Fruit fly (Drosophila melanogaster) whole organism, embryonic: ENCODE results near the gene CG5043.

Experiments used
- ATbp ChIP-seq: fragments of 200-800 bp; sonication (Bioruptor generic); optimal IDR thresholded peaks from 2 replicates; lab custom pipeline; 2017; ENCODE audit warnings: missing biosample characterization, mild to moderate bottlenecking, missing genetic modification characterization, missing genetic modification reagents
- Adf1 ChIP-seq: fragments of 200-800 bp; sonication (Bioruptor generic); IDR thresholded peaks from 2 replicates; pipeline ENCODE4 v1.3.6; 2022; ENCODE audit warnings: missing biosample characterization, missing genetic modification characterization
- CG11247 ChIP-seq: fragments of 200-800 bp; sonication (Bioruptor generic); IDR thresholded peaks from 2 replicates; pipeline ENCODE4 v1.3.6; 2022; ENCODE audit warnings: missing biosample characterization, missing genetic modification characterization
- CG12659 ChIP-seq: fragments of 200-800 bp; sonication (Bioruptor generic); optimal IDR thresholded peaks from 3 replicates; lab custom pipeline; 2017; ENCODE audit warnings: mild to moderate bottlenecking, missing biosample characterization, missing genetic modification reagents, missing genetic modification characterization
- CG12769 ChIP-seq: fragments of 200-800 bp; sonication (Bioruptor generic); optimal IDR thresholded peaks from 2 replicates; lab custom pipeline; 2019; ENCODE audit warnings: missing biosample characterization, mild to moderate bottlenecking, missing genetic modification characterization, moderate library complexity
- CG13123 ChIP-seq: fragments of 200-800 bp; sonication (Bioruptor generic); optimal IDR thresholded peaks from 2 replicates; lab custom pipeline; 2016; ENCODE audit warnings: missing biosample characterization, missing genetic modification characterization
- CG14710 ChIP-seq: fragments of 200-800 bp; sonication (Bioruptor generic); optimal IDR thresholded peaks from 3 replicates; lab custom pipeline; 2019; ENCODE audit warnings: missing biosample characterization, mild to moderate bottlenecking, missing genetic modification characterization, moderate library complexity
- CG17361 ChIP-seq: fragments of 200-800 bp; sonication (Bioruptor generic); IDR thresholded peaks from 3 replicates; pipeline ENCODE4 v1.3.6; 2022; ENCODE audit warnings: missing biosample characterization, missing genetic modification characterization
- CG17802 ChIP-seq: fragments of 200-800 bp; sonication (Bioruptor generic); optimal IDR thresholded peaks from 2 replicates; lab custom pipeline; 2018; ENCODE audit warnings: missing biosample characterization, mild to moderate bottlenecking, missing genetic modification characterization, moderate library complexity
- CG17829 ChIP-seq: fragments of 200-800 bp; optimal IDR thresholded peaks from 2 replicates; lab custom pipeline; 2019; ENCODE audit warnings: missing biosample characterization, mild to moderate bottlenecking, missing genetic modification characterization, moderate library complexity
- CG18476 ChIP-seq: fragments of 200-800 bp; sonication (Bioruptor generic); optimal IDR thresholded peaks from 2 replicates; lab custom pipeline; 2016; ENCODE audit warnings: missing biosample characterization, mild to moderate bottlenecking, missing genetic modification characterization
- CG2116 ChIP-seq: fragments of 200-800 bp; sonication (Bioruptor generic); optimal IDR thresholded peaks from 3 replicates; lab custom pipeline; 2018; ENCODE audit warnings: missing biosample characterization, mild to moderate bottlenecking, missing genetic modification characterization
- CG2120 ChIP-seq: fragments of 200-800 bp; sonication (Bioruptor generic); optimal IDR thresholded peaks from 3 replicates; lab custom pipeline; 2016; ENCODE audit warnings: missing biosample characterization, missing genetic modification characterization
- CG2129 ChIP-seq: fragments of 200-800 bp; sonication (Bioruptor generic); IDR thresholded peaks from 2 replicates; pipeline ENCODE4 v1.3.6; 2022; ENCODE audit warnings: missing biosample characterization, missing genetic modification characterization; ENCODE audit not compliant: partially characterized antibody
- CG2678 ChIP-seq: fragments of 200-800 bp; sonication (Bioruptor generic); optimal IDR thresholded peaks from 3 replicates; lab custom pipeline; 2019; ENCODE audit warnings: missing biosample characterization, mild to moderate bottlenecking, missing genetic modification characterization, moderate library complexity
- CG31224 ChIP-seq: fragments of 200-800 bp; sonication (Bioruptor generic); IDR thresholded peaks from 2 replicates; pipeline ENCODE4 v1.3.6; 2022; ENCODE audit warnings: missing biosample characterization, missing genetic modification characterization
- CG31365 ChIP-seq: fragments of 200-800 bp; sonication (Bioruptor generic); optimal IDR thresholded peaks from 2 replicates; lab custom pipeline; 2018; ENCODE audit warnings: missing biosample characterization, mild to moderate bottlenecking, missing genetic modification characterization
- CG31441 ChIP-seq: fragments of 200-800 bp; sonication (Bioruptor generic); IDR thresholded peaks from 2 replicates; pipeline ENCODE4 v1.3.6; 2022; ENCODE audit warnings: missing biosample characterization, missing genetic modification characterization
- CG4328 ChIP-seq: fragments of 200-800 bp; sonication (Bioruptor generic); optimal IDR thresholded peaks from 3 replicates; lab custom pipeline; 2017; ENCODE audit warnings: missing biosample characterization, missing genetic modification reagents, missing genetic modification characterization
- CG6854 ChIP-seq: fragments of 200-800 bp; sonication (Bioruptor generic); optimal IDR thresholded peaks from 3 replicates; lab custom pipeline; 2017; ENCODE audit warnings: missing biosample characterization, mild to moderate bottlenecking, missing genetic modification characterization
- CG7745 ChIP-seq: fragments of 200-800 bp; sonication (Bioruptor generic); optimal IDR thresholded peaks from 2 replicates; lab custom pipeline; 2018; ENCODE audit warnings: missing biosample characterization, mild to moderate bottlenecking, missing genetic modification characterization, moderate library complexity
- CG7839 ChIP-seq: fragments of 200-800 bp; sonication (Bioruptor generic); optimal IDR thresholded peaks from 3 replicates; lab custom pipeline; 2018; ENCODE audit warnings: missing biosample characterization, mild to moderate bottlenecking, missing genetic modification characterization, moderate library complexity
- CG8281 ChIP-seq: fragments of 200-800 bp; sonication (Bioruptor generic); optimal IDR thresholded peaks from 2 replicates; lab custom pipeline; 2018; ENCODE audit warnings: missing biosample characterization, mild to moderate bottlenecking, missing genetic modification characterization, moderate library complexity
- CG9876 ChIP-seq: fragments of 200-800 bp; sonication (Bioruptor generic); optimal IDR thresholded peaks from 2 replicates; lab custom pipeline; 2016; ENCODE audit warnings: missing biosample characterization, missing genetic modification characterization
- Dad ChIP-seq: fragments of 200-800 bp; sonication (Bioruptor generic); optimal IDR thresholded peaks from 3 replicates; lab custom pipeline; 2016; ENCODE audit warnings: missing biosample characterization, missing genetic modification characterization
- Doc2 ChIP-seq: fragments of 200-800 bp; sonication (Bioruptor generic); IDR thresholded peaks from 2 replicates; pipeline ENCODE4 v1.3.6; 2022; ENCODE audit warnings: missing biosample characterization, missing genetic modification characterization
- E2f1 ChIP-seq: fragments of 200-800 bp; sonication (Bioruptor generic); IDR thresholded peaks from 2 replicates; pipeline ENCODE4 v1.3.6; 2022; ENCODE audit warnings: missing biosample characterization, missing genetic modification characterization
- ERR ChIP-seq: fragments of 200-800 bp; sonication (Bioruptor generic); optimal IDR thresholded peaks from 2 replicates; lab custom pipeline; 2016; ENCODE audit warnings: missing biosample characterization, missing genetic modification characterization
- Fer1 ChIP-seq: fragments of 200-800 bp; sonication (Bioruptor generic); optimal IDR thresholded peaks from 2 replicates; lab custom pipeline; 2017; ENCODE audit warnings: missing biosample characterization, mild to moderate bottlenecking, missing genetic modification characterization
- HLH3B ChIP-seq: fragments of 200-800 bp; sonication (Bioruptor generic); IDR thresholded peaks from 2 replicates; pipeline ENCODE4 v1.3.6; 2022; ENCODE audit warnings: missing biosample characterization, missing genetic modification characterization
- Hr3 ChIP-seq: fragments of 200-800 bp; sonication (Bioruptor generic); optimal IDR thresholded peaks from 3 replicates; lab custom pipeline; 2016; ENCODE audit warnings: missing biosample characterization, missing genetic modification characterization
- Max ChIP-seq: fragments of 200-800 bp; sonication (Bioruptor generic); optimal IDR thresholded peaks from 2 replicates; lab custom pipeline; 2016; ENCODE audit warnings: missing biosample characterization, mild to moderate bottlenecking, missing genetic modification characterization
- Med ChIP-seq: fragments of 200-800 bp; sonication (Bioruptor generic); peaks from one replicate; lab custom pipeline; 2016; ENCODE audit warnings: missing biosample characterization, missing genetic modification characterization, mild to moderate bottlenecking, inconsistent platforms, moderate library complexity
- NC2β ChIP-seq: fragments of 200-800 bp; sonication (Bioruptor generic); optimal IDR thresholded peaks from 2 replicates; lab custom pipeline; 2016; ENCODE audit warnings: missing biosample characterization, missing genetic modification characterization
- Nf-YA ChIP-seq: fragments of 200-800 bp; sonication (Bioruptor generic); IDR thresholded peaks from 2 replicates; pipeline ENCODE4 v1.3.6; 2022; ENCODE audit warnings: missing biosample characterization, missing genetic modification characterization
- Oaz ChIP-seq: fragments of 200-800 bp; sonication (Bioruptor generic); IDR thresholded peaks from 2 replicates; pipeline ENCODE4 v1.3.6; 2022; ENCODE audit warnings: missing biosample characterization, missing genetic modification characterization
- Sin3A ChIP-seq: fragments of >200 bp; optimal IDR thresholded peaks from 2 replicates; lab custom pipeline; 2018
- Six4 ChIP-seq: fragments of 200-800 bp; sonication (Bioruptor generic); optimal IDR thresholded peaks from 2 replicates; lab custom pipeline; 2016; ENCODE audit warnings: missing biosample characterization, missing genetic modification characterization
- Ssrp ChIP-seq: fragments of 200-800 bp; sonication (Bioruptor generic); optimal IDR thresholded peaks from 2 replicates; lab custom pipeline; 2018; ENCODE audit warnings: missing biosample characterization, mild to moderate bottlenecking, missing genetic modification characterization, moderate library complexity
- bab2 ChIP-seq: fragments of 200-800 bp; sonication (Bioruptor generic); optimal IDR thresholded peaks from 2 replicates; lab custom pipeline; 2016; ENCODE audit warnings: missing biosample characterization, missing genetic modification characterization
- bcd ChIP-seq: fragments of 200-800 bp; sonication (Bioruptor generic); optimal IDR thresholded peaks from 2 replicates; lab custom pipeline; 2017; ENCODE audit warnings: missing biosample characterization, mild to moderate bottlenecking, missing genetic modification characterization
- caup ChIP-seq: fragments of 200-800 bp; sonication (Bioruptor generic); optimal IDR thresholded peaks from 3 replicates; lab custom pipeline; 2017; ENCODE audit warnings: missing biosample characterization, mild to moderate bottlenecking, missing genetic modification characterization, moderate library complexity; ENCODE audit not compliant: severe bottlenecking
- chif ChIP-seq, 2 experiments: fragments of 200-800 bp; sonication (Bioruptor generic); optimal IDR thresholded peaks; 3 replicates each; lab custom pipeline; 2016; ENCODE audit warnings: missing biosample characterization in 2 of 2, missing genetic modification characterization in 2 of 2
- fd102C ChIP-seq: fragments of 200-800 bp; sonication (Bioruptor generic); optimal IDR thresholded peaks from 2 replicates; lab custom pipeline; 2018; ENCODE audit warnings: missing biosample characterization, mild to moderate bottlenecking, missing genetic modification characterization, moderate library complexity
- her ChIP-seq: fragments of 200-800 bp; sonication (Bioruptor generic); optimal IDR thresholded peaks from 2 replicates; lab custom pipeline; 2016; ENCODE audit warnings: missing biosample characterization, missing genetic modification characterization
- lbe ChIP-seq: fragments of 200-800 bp; sonication (Bioruptor generic); optimal IDR thresholded peaks from 2 replicates; lab custom pipeline; 2016; ENCODE audit warnings: missing biosample characterization, mild to moderate bottlenecking, missing genetic modification characterization
- pzg ChIP-seq: fragments of 200-800 bp; sonication (Bioruptor generic); optimal IDR thresholded peaks from 3 replicates; lab custom pipeline; 2018; ENCODE audit warnings: missing biosample characterization, mild to moderate bottlenecking, missing genetic modification characterization, moderate library complexity
- sc ChIP-seq, 3 experiments: fragments of >200 bp in 2 of 3; fragments of 200-800 bp in 1 of 3; sonication (Bioruptor generic) in 1 of 3; optimal IDR thresholded peaks; 2 replicates in 2 of 3; 3 replicates in 1 of 3; lab custom pipeline; 2017; ENCODE audit warnings: mild to moderate bottlenecking in 1 of 3, missing biosample characterization in 1 of 3, missing genetic modification characterization in 1 of 3, missing genetic modification reagents in 1 of 3
- shn ChIP-seq: fragments of 200-800 bp; sonication (Bioruptor generic); optimal IDR thresholded peaks from 3 replicates; lab custom pipeline; 2016; ENCODE audit warnings: missing biosample characterization, missing genetic modification characterization
- slbo ChIP-seq: fragments of 200-800 bp; sonication (Bioruptor generic); IDR thresholded peaks from 2 replicates; pipeline ENCODE4 v1.3.6; 2022; ENCODE audit warnings: missing biosample characterization, missing genetic modification characterization
- sug ChIP-seq: fragments of 200-800 bp; optimal IDR thresholded peaks from 2 replicates; lab custom pipeline; 2019; ENCODE audit warnings: missing biosample characterization, mild to moderate bottlenecking, missing genetic modification characterization, moderate library complexity
- unpg ChIP-seq: fragments of 200-800 bp; sonication (Bioruptor generic); optimal IDR thresholded peaks from 3 replicates; lab custom pipeline; 2018; ENCODE audit warnings: missing biosample characterization, mild to moderate bottlenecking, missing genetic modification characterization, moderate library complexity

Gene CG5043

DNA sequence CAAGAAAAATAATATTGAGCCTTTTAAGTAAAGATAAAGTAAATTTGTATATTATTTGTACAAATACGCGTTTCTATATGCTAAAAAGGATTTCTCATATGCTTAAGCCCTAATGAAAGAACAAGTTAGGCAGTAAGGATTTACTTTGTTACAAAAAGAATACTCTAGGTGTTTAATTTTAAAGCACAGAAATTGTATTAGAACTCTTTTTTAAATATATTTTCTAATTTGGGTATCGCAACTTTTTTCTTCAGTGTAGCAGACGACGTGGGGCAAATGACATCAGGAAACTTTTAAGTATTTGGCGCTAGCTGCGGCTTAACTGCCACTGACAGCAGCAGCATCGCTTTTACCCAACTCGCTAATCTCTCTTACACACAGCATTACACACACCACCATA, 11.6 kb upstream of the CG5043 start (continued):
- TF ChIP-seq CG14710 (tag; lab: Kevin White, UChicago) (no peak), CG12659 (GFP tag; lab: Kevin White, UChicago) (no peak), Hr3 (GFP tag; lab: Kevin White, UChicago) (no peak), CG2129 (GFP tag; lab: Robert Waterston, UW) (no peak), NC2β (GFP tag; lab: Kevin White, UChicago) (no peak), Oaz (GFP tag; lab: Robert Waterston, UW) (no peak), Max (GFP tag; lab: Kevin White, UChicago) (no peak), caup (GFP tag; lab: Kevin White, UChicago) (no peak), sug (no peak), CG6854 (GFP tag; lab: Kevin White, UChicago) (no peak), Adf1 (no peak), Doc2 (GFP tag; lab: Robert Waterston, UW) (no peak), her (GFP tag; lab: Kevin White, UChicago) (no peak), CG17802 (no peak), Ssrp (tag; lab: Kevin White, UChicago) (no peak), unpg (GFP tag; lab: Kevin White, UChicago) (peak; percentile 1), Fer1 (GFP tag; lab: Kevin White, UChicago) (peak; percentile 19), HLH3B (GFP tag; lab: Robert Waterston, UW) (no peak), CG31224 (GFP tag; lab: Robert Waterston, UW) (no peak), CG13123 (GFP tag; lab: Kevin White, UChicago) (no peak), lbe (GFP tag; lab: Kevin White, UChicago) (no peak), Nf-YA (GFP tag; lab: Robert Waterston, UW) (no peak), CG11247 (GFP tag; lab: Robert Waterston, UW) (no peak), chif (GFP tag; optimal IDR thresholded peaks at IDR 0.05; lab: Kevin White, UChicago) (no peak), CG31365 (no peak), ERR (no peak), CG4328 (GFP tag; lab: Kevin White, UChicago) (no peak), shn (GFP tag; lab: Kevin White, UChicago) (no peak), Six4 (GFP tag; lab: Kevin White, UChicago) (no peak), sc (optimal IDR thresholded peaks at IDR 0.05; lab: Kevin White, UChicago) (no peak), sc (GFP tag; optimal IDR thresholded peaks at IDR 0.05; lab: Kevin White, UChicago) (no peak), Med (GFP tag; lab: Kevin White, UChicago) (peak; percentile 61), Dad (GFP tag; lab: Kevin White, UChicago) (no peak), CG17829 (tag; lab: Kevin White, UChicago) (no peak), bab2 (no peak), CG2678 (tag; lab: Kevin White, UChicago) (peak; percentile 27), CG31441 (GFP tag; lab: Robert Waterston, UW) (no peak), CG7839 (peak; percentile 17), Sin3A (lab: Kevin White, UChicago) (no peak), CG2120 (peak; percentile 26), CG12769 (tag; lab: Kevin White, UChicago) (no peak), CG8281 (no peak), CG9876 (GFP tag; lab: Kevin White, UChicago) (no peak), CG18476 (GFP tag; lab: Kevin White, UChicago) (no peak), slbo (GFP tag; lab: Robert Waterston, UW) (no peak), bcd (no peak), pzg (GFP tag; lab: Kevin White, UChicago) (no peak), CG17361 (GFP tag; lab: Robert Waterston, UW) (no peak), E2f1 (GFP tag; lab: Robert Waterston, UW) (no peak), fd102C (GFP tag; lab: Kevin White, UChicago) (no peak), CG2116 (GFP tag; lab: Kevin White, UChicago) (no peak), ATbp (GFP tag; lab: Kevin White, UChicago) (peak; percentile 8), CG7745 (tag; lab: Kevin White, UChicago) (no peak)
